Worm (Caenorhabditis elegans) whole organism, mixed stage, embryonic: ENCODE data around the gene K11D12.14.

Experiments used
- elt-3 ChIP-seq: fragments of 150-350 bp; optimal IDR thresholded peaks from 2 replicates; lab custom pipeline; 2014; ENCODE audit warnings: missing biosample characterization, missing genetic modification characterization
- lsy-2 ChIP-seq: fragments of 150-350 bp; optimal IDR thresholded peaks from 2 replicates; lab custom pipeline; 2014; ENCODE audit warnings: missing biosample characterization, missing genetic modification characterization
- nhr-12 ChIP-seq: fragments of 150-350 bp; optimal IDR thresholded peaks from 2 replicates; lab custom pipeline; 2014; ENCODE audit warnings: missing biosample characterization, missing genetic modification characterization
- nhr-28 ChIP-seq: fragments of 150-350 bp; optimal IDR thresholded peaks from 2 replicates; lab custom pipeline; 2014; ENCODE audit warnings: missing biosample characterization, missing genetic modification characterization

DNA sequence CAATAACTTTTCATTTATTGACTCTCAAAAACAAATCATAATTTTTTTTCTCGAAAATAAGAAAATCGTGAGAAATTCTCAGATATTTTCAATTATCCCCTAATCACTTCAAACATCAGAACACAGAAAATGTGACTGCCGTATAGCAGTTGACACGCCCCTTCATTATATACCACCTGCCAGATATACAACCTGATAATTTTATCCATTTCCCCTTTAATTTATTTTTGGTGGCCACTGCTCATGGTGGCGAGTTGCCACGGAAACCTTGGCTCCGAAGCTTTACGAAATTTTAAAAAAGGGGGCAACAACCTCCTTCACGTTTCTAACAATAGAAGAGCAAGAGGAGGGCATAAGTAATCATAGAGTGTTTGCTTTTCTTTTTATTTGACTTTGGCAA lies 32.7 kb upstream of the K11D12.14 start:
- no peak for TF ChIP-seq lsy-2 (tag; lab: Kevin White, UChicago)
- no peak for TF ChIP-seq nhr-28 (tag; lab: Kevin White, UChicago)
- no peak for TF ChIP-seq nhr-12 (tag; lab: Kevin White, UChicago)
- no peak for TF ChIP-seq elt-3 (tag; lab: Kevin White, UChicago)
